Worm (Caenorhabditis elegans) whole organism, L1 larva: ENCODE results near the gene hsp-4.

Source experiments
- mdl-1 ChIP-seq, 2 experiments: fragments of 150-350 bp; optimal IDR thresholded peaks; 2 replicates each; lab custom pipeline; 2014 to 2017; ENCODE audit warnings: missing biosample characterization in 2 of 2, missing genetic modification characterization in 2 of 2, inconsistent platforms in 1 of 2
- swsn-7 ChIP-seq: sonication (generic microtip); optimal IDR thresholded peaks from 2 replicates; lab custom pipeline; 2016; ENCODE audit warnings: missing genetic modification characterization, missing compliant biosample characterization

- TF ChIP-seq mdl-1 (tag; optimal IDR thresholded peaks at IDR 0.05; lab: Kevin White, UChicago) (no peak), swsn-7 (tag; lab: Kevin White, UChicago) (no peak)
Observed at ce11 chrII:7357176-7357575, 4.7 kb upstream of the hsp-4 start.
